Fruit fly (Drosophila melanogaster) whole organism, embryonic: ENCODE data around the gene CG10874.

ENCODE experiments used
- Bgb ChIP-seq: fragments of 200-800 bp; sonication (Bioruptor generic); IDR thresholded peaks from 2 replicates; pipeline ENCODE4 v1.3.6; 2022; ENCODE audit warnings: missing biosample characterization, missing genetic modification characterization; ENCODE audit not compliant: partially characterized antibody
- Blimp-1 ChIP-seq: fragments of 200-800 bp; sonication (Bioruptor generic); optimal IDR thresholded peaks from 3 replicates; lab custom pipeline; 2018; ENCODE audit warnings: missing biosample characterization, missing genetic modification characterization, mild to moderate bottlenecking, moderate library complexity, missing genetic modification reagents
- CG4282 ChIP-seq: fragments of 200-800 bp; sonication (Bioruptor generic); optimal IDR thresholded peaks from 2 replicates; lab custom pipeline; 2016; ENCODE audit warnings: missing biosample characterization, missing genetic modification characterization
- CG8478 ChIP-seq: fragments of >200 bp; optimal IDR thresholded peaks from 2 replicates; lab custom pipeline; 2018
- CG9876 ChIP-seq: fragments of 200-800 bp; sonication (Bioruptor generic); optimal IDR thresholded peaks from 2 replicates; lab custom pipeline; 2016; ENCODE audit warnings: missing biosample characterization, missing genetic modification characterization
- Dip3 ChIP-seq: fragments of 200-800 bp; sonication (Bioruptor generic); optimal IDR thresholded peaks from 3 replicates; lab custom pipeline; 2016; ENCODE audit warnings: missing biosample characterization, missing genetic modification characterization
- chinmo ChIP-seq: fragments of 200-800 bp; sonication (Bioruptor generic); IDR thresholded peaks from 4 replicates; pipeline ENCODE4 v1.3.6; 2022; ENCODE audit warnings: missing biosample characterization, missing genetic modification characterization; ENCODE audit not compliant: partially characterized antibody
- disco-r ChIP-seq: fragments of 200-800 bp; sonication (Bioruptor generic); optimal IDR thresholded peaks from 2 replicates; lab custom pipeline; 2016; ENCODE audit warnings: missing biosample characterization, missing genetic modification characterization
- en ChIP-seq: fragments of 200-800 bp; sonication (Bioruptor generic); optimal IDR thresholded peaks from 2 replicates; lab custom pipeline; 2016; ENCODE audit warnings: missing biosample characterization, missing genetic modification characterization
- exex ChIP-seq: fragments of 200-800 bp; sonication (Bioruptor generic); optimal IDR thresholded peaks from 4 replicates; lab custom pipeline; 2018; ENCODE audit warnings: missing biosample characterization, mild to moderate bottlenecking, missing genetic modification characterization, moderate library complexity
- grn ChIP-seq: fragments of 200-800 bp; sonication (Bioruptor generic); optimal IDR thresholded peaks from 3 replicates; lab custom pipeline; 2017; ENCODE audit warnings: missing biosample characterization, missing genetic modification characterization
- ind ChIP-seq: fragments of 200-800 bp; sonication (Bioruptor generic); optimal IDR thresholded peaks from 3 replicates; lab custom pipeline; 2016; ENCODE audit warnings: missing biosample characterization, missing genetic modification characterization
- nom ChIP-seq: fragments of 200-800 bp; sonication (Bioruptor generic); optimal IDR thresholded peaks from 2 replicates; lab custom pipeline; 2017; ENCODE audit warnings: missing biosample characterization, missing genetic modification characterization, mild to moderate bottlenecking, moderate library complexity, missing genetic modification reagents
- ranshi ChIP-seq: fragments of 200-800 bp; sonication (Bioruptor generic); IDR thresholded peaks from 2 replicates; pipeline ENCODE4 v1.3.6; 2022; ENCODE audit warnings: missing biosample characterization, missing genetic modification characterization

- TF ChIP-seq ind (GFP tag; lab: Kevin White, UChicago) = no peak
- no peak; the same call in 1 of the 2 replicates for TF ChIP-seq ranshi (GFP tag; lab: Robert Waterston, UW)
- TF ChIP-seq CG8478 (lab: Kevin White, UChicago) = no peak
- no peak for TF ChIP-seq CG9876
- no peak for TF ChIP-seq Dip3 (GFP tag; lab: Kevin White, UChicago)
- peak; percentile 7; the same call in 1 of the 2 replicates for TF ChIP-seq Bgb
- no peak for TF ChIP-seq en (GFP tag; lab: Kevin White, UChicago)
- peak; percentile 67; the same call in 1 of the 4 replicates for TF ChIP-seq chinmo (GFP tag; lab: Robert Waterston, UW)
- TF ChIP-seq disco-r (GFP tag; lab: Kevin White, UChicago) = no peak
- no peak for TF ChIP-seq grn (GFP tag; lab: Kevin White, UChicago)
- TF ChIP-seq exex = peak; percentile 48
- peak; percentile 46 for TF ChIP-seq nom (GFP tag; lab: Kevin White, UChicago)
- no peak for TF ChIP-seq CG4282 (GFP tag; lab: Kevin White, UChicago)
- peak; percentile 26 for TF ChIP-seq Blimp-1 (GFP tag; lab: Kevin White, UChicago)
Observed at dm6 chr2L:2177969-2178809, 14.0 kb downstream of the CG10874 start, which contains the start of gene aop.
